Fruit fly (Drosophila melanogaster) whole organism, pupa: ENCODE results near the gene CG1024.

Experiments used
- CG10348 ChIP-seq: fragments of 200-800 bp; sonication (Bioruptor generic); IDR thresholded peaks from 2 replicates; pipeline ENCODE4 v1.3.6; 2022; ENCODE audit warnings: missing biosample characterization, missing genetic modification characterization
- CG12605 ChIP-seq: fragments of 200-800 bp; sonication (Bioruptor generic); IDR thresholded peaks from 2 replicates; pipeline ENCODE4 v1.3.6; 2022; ENCODE audit warnings: missing biosample characterization, missing genetic modification characterization
- CG13204 ChIP-seq: fragments of 200-800 bp; sonication (Bioruptor generic); optimal IDR thresholded peaks from 2 replicates; lab custom pipeline; 2018; ENCODE audit warnings: missing biosample characterization, mild to moderate bottlenecking, missing genetic modification characterization, moderate library complexity
- CG14655 ChIP-seq: fragments of 200-800 bp; sonication (Bioruptor generic); optimal IDR thresholded peaks from 3 replicates; lab custom pipeline; 2017; ENCODE audit warnings: mild to moderate bottlenecking, missing biosample characterization, missing genetic modification reagents, missing genetic modification characterization
- CG15710 ChIP-seq: fragments of 200-800 bp; sonication (Bioruptor generic); optimal IDR thresholded peaks from 2 replicates; lab custom pipeline; 2018; ENCODE audit warnings: missing biosample characterization, mild to moderate bottlenecking, missing genetic modification characterization, moderate library complexity
- CG17806 ChIP-seq: fragments of 200-800 bp; sonication (Bioruptor generic); optimal IDR thresholded peaks from 2 replicates; lab custom pipeline; 2018; ENCODE audit warnings: missing biosample characterization, mild to moderate bottlenecking, missing genetic modification characterization, moderate library complexity
- CG32121 ChIP-seq: fragments of 200-800 bp; sonication (Bioruptor generic); IDR thresholded peaks from 2 replicates; pipeline ENCODE4 v1.3.6; 2022; ENCODE audit warnings: missing biosample characterization, missing genetic modification characterization
- CG34367 ChIP-seq: fragments of 200-800 bp; sonication (Bioruptor generic); optimal IDR thresholded peaks from 2 replicates; lab custom pipeline; 2018; ENCODE audit warnings: missing biosample characterization, mild to moderate bottlenecking, missing genetic modification characterization
- CG4496 ChIP-seq: fragments of 200-800 bp; sonication (Bioruptor generic); IDR thresholded peaks from 3 replicates; pipeline ENCODE4 v1.3.6; 2022; ENCODE audit warnings: missing biosample characterization, missing genetic modification characterization
- CG8159 ChIP-seq: fragments of 200-800 bp; sonication (Bioruptor generic); optimal IDR thresholded peaks from 3 replicates; lab custom pipeline; 2018; ENCODE audit warnings: missing biosample characterization, mild to moderate bottlenecking, missing genetic modification characterization, moderate library complexity
- CG8301 ChIP-seq: fragments of 200-800 bp; sonication (Bioruptor generic); optimal IDR thresholded peaks from 2 replicates; lab custom pipeline; 2018; ENCODE audit warnings: missing biosample characterization, mild to moderate bottlenecking, missing genetic modification characterization
- CG9948 ChIP-seq: fragments of 200-800 bp; sonication (Bioruptor generic); optimal IDR thresholded peaks from 2 replicates; lab custom pipeline; 2018; ENCODE audit warnings: missing biosample characterization, mild to moderate bottlenecking, missing genetic modification characterization, moderate library complexity
- D1 ChIP-seq: fragments of 200-800 bp; sonication (Bioruptor generic); optimal IDR thresholded peaks from 2 replicates; lab custom pipeline; 2018; ENCODE audit warnings: missing biosample characterization, mild to moderate bottlenecking, missing genetic modification characterization, moderate library complexity
- EcR ChIP-seq: fragments of 200-800 bp; sonication (Bioruptor generic); optimal IDR thresholded peaks from 3 replicates; lab custom pipeline; 2019; ENCODE audit warnings: missing biosample characterization, missing genetic modification characterization, mild to moderate bottlenecking, moderate library complexity, missing genetic modification reagents
- Ets98B ChIP-seq: fragments of 200-800 bp; sonication (Bioruptor generic); IDR thresholded peaks from 2 replicates; pipeline ENCODE4 v1.3.6; 2022; ENCODE audit warnings: missing biosample characterization, missing genetic modification characterization
- Pif1A ChIP-seq: fragments of 200-800 bp; sonication (Bioruptor generic); optimal IDR thresholded peaks from 3 replicates; lab custom pipeline; 2016; ENCODE audit warnings: missing biosample characterization, missing genetic modification characterization
- Pif1B ChIP-seq: fragments of 200-800 bp; sonication (Bioruptor generic); optimal IDR thresholded peaks from 3 replicates; lab custom pipeline; 2016; ENCODE audit warnings: missing biosample characterization, missing genetic modification characterization
- Snoo ChIP-seq: fragments of 200-800 bp; sonication (Bioruptor generic); optimal IDR thresholded peaks from 3 replicates; lab custom pipeline; 2017; ENCODE audit warnings: missing biosample characterization, mild to moderate bottlenecking, missing genetic modification characterization, inconsistent platforms
- fd96Ca ChIP-seq: fragments of 200-800 bp; sonication (Bioruptor generic); IDR thresholded peaks from 3 replicates; pipeline ENCODE4 v1.3.6; 2022; ENCODE audit warnings: missing biosample characterization, missing genetic modification characterization
- gl ChIP-seq: fragments of 200-800 bp; sonication (Bioruptor generic); optimal IDR thresholded peaks from 2 replicates; lab custom pipeline; 2018; ENCODE audit warnings: missing biosample characterization, mild to moderate bottlenecking, missing genetic modification characterization
- rn ChIP-seq: fragments of 200-800 bp; sonication (Bioruptor generic); IDR thresholded peaks from 2 replicates; pipeline ENCODE4 v1.3.6; 2022; ENCODE audit warnings: missing biosample characterization, missing genetic modification characterization

CG1024 gene

dm6 chr3R:6407544-6407943 lies 27.4 kb upstream of the CG1024 start:
- TF ChIP-seq CG8301 (no peak), CG15710 (no peak), CG12605 (GFP tag; lab: Robert Waterston, UW) (no peak), Pif1A (GFP tag; lab: Kevin White, UChicago) (no peak), CG10348 (GFP tag; lab: Robert Waterston, UW) (no peak), fd96Ca (GFP tag; lab: Robert Waterston, UW) (no peak), Snoo (tag; lab: Kevin White, UChicago) (no peak), rn (GFP tag; lab: Robert Waterston, UW) (no peak), D1 (tag; lab: Kevin White, UChicago) (no peak), Pif1B (GFP tag; lab: Kevin White, UChicago) (no peak), Ets98B (GFP tag; lab: Robert Waterston, UW) (no peak), CG9948 (tag; lab: Kevin White, UChicago) (no peak), CG32121 (GFP tag; lab: Robert Waterston, UW) (no peak), CG34367 (tag; lab: Kevin White, UChicago) (no peak), EcR (GFP tag; lab: Kevin White, UChicago) (no peak)
- TF ChIP-seq, all 21 proteins: peak for 0

- no peak for TF ChIP-seq CG8301
- no peak for TF ChIP-seq CG34367 (tag; lab: Kevin White, UChicago)
- TF ChIP-seq CG32121 (GFP tag; lab: Robert Waterston, UW) = no peak
- TF ChIP-seq CG14655 (GFP tag; lab: Kevin White, UChicago) = no peak
- TF ChIP-seq CG10348 (GFP tag; lab: Robert Waterston, UW) = no peak
- no peak for TF ChIP-seq Snoo (tag; lab: Kevin White, UChicago)
- TF ChIP-seq D1 (tag; lab: Kevin White, UChicago) = no peak
- TF ChIP-seq CG12605 (GFP tag; lab: Robert Waterston, UW) = no peak
- no peak for TF ChIP-seq CG17806 (tag; lab: Kevin White, UChicago)
- peak; percentile 36 for TF ChIP-seq CG13204 (GFP tag; lab: Kevin White, UChicago)
- TF ChIP-seq Pif1A (GFP tag; lab: Kevin White, UChicago) = no peak
- no peak for TF ChIP-seq CG8159
- TF ChIP-seq gl (tag; lab: Kevin White, UChicago) = peak; percentile 5
- TF ChIP-seq CG9948 (tag; lab: Kevin White, UChicago) = no peak
- peak; percentile 12 for TF ChIP-seq Pif1B (GFP tag; lab: Kevin White, UChicago)
- TF ChIP-seq Ets98B (GFP tag; lab: Robert Waterston, UW) = no peak
- peak; percentile 40 for TF ChIP-seq EcR (GFP tag; lab: Kevin White, UChicago)
- no peak for TF ChIP-seq rn (GFP tag; lab: Robert Waterston, UW)
- no peak for TF ChIP-seq fd96Ca (GFP tag; lab: Robert Waterston, UW)
- TF ChIP-seq CG4496 (GFP tag; lab: Robert Waterston, UW) = no peak
- TF ChIP-seq CG15710 = no peak
- TF ChIP-seq, all 21 proteins: peak for 4
Measured at dm6 chr3R:6406566-6407098, 26.5 kb upstream of the CG1024 start, which contains the start of gene gpp. TSS of gene gpp (plus strand) at chr3R:6406855.

dm6 chr3R:6405674-6406565 lies 25.8 kb upstream of the CG1024 start, which contains the start of gene Dmtn:
TSS of gene Dmtn (minus strand) at chr3R:6405895.
- TF ChIP-seq CG32121 (GFP tag; lab: Robert Waterston, UW) = no peak
- TF ChIP-seq Pif1B (GFP tag; lab: Kevin White, UChicago) = peak; percentile 33
- peak; percentile 40 for TF ChIP-seq CG14655 (GFP tag; lab: Kevin White, UChicago)
- no peak for TF ChIP-seq Pif1A (GFP tag; lab: Kevin White, UChicago)
- peak; percentile 9 for TF ChIP-seq CG8159

dm6 chr3R:6405239-6405638 lies 25.1 kb upstream of the CG1024 start:
- TF ChIP-seq CG13204 (GFP tag; lab: Kevin White, UChicago) (peak; percentile 43), CG8159 (no peak)

- TF ChIP-seq Ets98B (GFP tag; lab: Robert Waterston, UW) = peak; percentile 89
- peak; percentile 58 for TF ChIP-seq Snoo (tag; lab: Kevin White, UChicago)
- peak; percentile 61 for TF ChIP-seq CG8159
- TF ChIP-seq fd96Ca (GFP tag; lab: Robert Waterston, UW) = peak; percentile 74; the same call in 1 of the 3 replicates
- peak; percentile 80 for TF ChIP-seq Pif1A (GFP tag; lab: Kevin White, UChicago)
- TF ChIP-seq EcR (GFP tag; lab: Kevin White, UChicago) = no peak
- TF ChIP-seq CG34367 (tag; lab: Kevin White, UChicago) = peak; percentile 48
- no peak for TF ChIP-seq gl (tag; lab: Kevin White, UChicago)
- no peak for TF ChIP-seq CG13204 (GFP tag; lab: Kevin White, UChicago)
- TF ChIP-seq CG17806 (tag; lab: Kevin White, UChicago) = peak; percentile 71
- peak; percentile 79 for TF ChIP-seq CG8301
- TF ChIP-seq D1 (tag; lab: Kevin White, UChicago) = peak; percentile 28
- TF ChIP-seq CG4496 (GFP tag; lab: Robert Waterston, UW) = peak; percentile 88
- TF ChIP-seq CG32121 (GFP tag; lab: Robert Waterston, UW) = peak; percentile 88; the same call in 1 of the 2 replicates
- peak; percentile 63; the same call in 1 of the 2 replicates for TF ChIP-seq rn (GFP tag; lab: Robert Waterston, UW)
- TF ChIP-seq CG12605 (GFP tag; lab: Robert Waterston, UW) = no peak; the same call in none of the 2 replicates
- TF ChIP-seq CG9948 (tag; lab: Kevin White, UChicago) = peak; percentile 71
- TF ChIP-seq Pif1B (GFP tag; lab: Kevin White, UChicago) = peak; percentile 69
- peak; percentile 80 for TF ChIP-seq CG14655 (GFP tag; lab: Kevin White, UChicago)
- peak; percentile 59 for TF ChIP-seq CG15710
- no peak for TF ChIP-seq CG10348 (GFP tag; lab: Robert Waterston, UW)
Measured at dm6 chr3R:6404174-6404573, 24.0 kb upstream of the CG1024 start.
